Worm (Caenorhabditis elegans) whole organism, mixed stage, embryonic: ENCODE results near the gene ccdc-149.

Experiments used
- cnd-1 ChIP-seq: fragments of 200-800 bp; sonication (Bioruptor generic); optimal IDR thresholded peaks from 2 replicates; lab custom pipeline; 2018; ENCODE audit warnings: mild to moderate bottlenecking, missing genetic modification characterization, missing compliant biosample characterization
- mep-1 ChIP-seq: fragments of 150-350 bp; optimal IDR thresholded peaks from 2 replicates; lab custom pipeline; 2017; ENCODE audit warnings: missing biosample characterization, missing genetic modification reagents, missing genetic modification characterization, inconsistent platforms
- nhr-76 ChIP-seq: sonication (generic microtip); optimal IDR thresholded peaks from 2 replicates; lab custom pipeline; 2017; ENCODE audit warnings: missing biosample characterization, missing genetic modification characterization
- snpc-4 ChIP-seq: fragments of 150-350 bp; optimal IDR thresholded peaks from 2 replicates; lab custom pipeline; 2014; ENCODE audit warnings: missing biosample characterization, missing genetic modification characterization
- sptf-1 ChIP-seq: sonication (generic microtip); optimal IDR thresholded peaks from 2 replicates; lab custom pipeline; 2017; ENCODE audit warnings: mild to moderate bottlenecking, missing genetic modification characterization, moderate library complexity, missing compliant biosample characterization
- tbx-8 ChIP-seq: fragments of 200-800 bp; sonication (Bioruptor generic); optimal IDR thresholded peaks from 2 replicates; lab custom pipeline; 2018; ENCODE audit warnings: mild to moderate bottlenecking, missing genetic modification characterization, moderate library complexity, missing compliant biosample characterization

DNA sequence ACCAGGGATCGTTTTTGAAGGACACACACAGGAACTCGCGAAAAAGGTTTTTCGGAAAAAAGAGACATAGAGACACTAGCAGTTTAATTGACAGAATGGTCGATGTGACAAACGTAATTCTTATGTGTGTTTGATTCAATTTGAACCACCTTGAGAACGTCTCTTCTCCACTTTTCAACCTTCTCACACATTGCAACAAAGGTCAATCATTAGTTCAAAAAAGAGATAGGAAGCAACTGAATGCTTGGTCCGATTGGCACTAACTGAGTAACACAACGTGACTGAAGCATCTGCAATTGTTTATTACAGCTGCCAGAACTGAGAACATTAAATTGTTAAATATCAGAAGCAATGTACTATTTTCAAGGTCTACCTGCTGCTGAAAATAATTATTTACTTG, 49.1 kb downstream of the ccdc-149 start:
- TF ChIP-seq snpc-4 (tag; lab: Kevin White, UChicago) (no peak), cnd-1 (tag; lab: Kevin White, UChicago) (no peak), tbx-8 (no peak), mep-1 (no peak), nhr-76 (no peak), sptf-1 (tag; lab: Kevin White, UChicago) (no peak)
